Worm (Caenorhabditis elegans): ENCODE measurements around the gene twk-17.
A peak's percentile ranks its signal among the peaks of the same experiment; 100 is the strongest.

ce11 chrX:7558928-7559455, 48.9 kb downstream of the twk-17 start, which contains the start of the genes PDB1.1 and F08C6.5:
- TF ChIP-seq hlh-30 (tag; optimal IDR thresholded peaks at IDR 0.05; ENCODE audit: insufficient read depth) (no peak), lin-15B (tag; optimal IDR thresholded peaks at IDR 0.05) (no peak), unc-62 (GFP tag; optimal IDR thresholded peaks at IDR 0.05 in 1 of 2) (no peak), unc-62 (tag; optimal IDR thresholded peaks at IDR 0.05) (no peak), egl-27 (tag; optimal IDR thresholded peaks at IDR 0.05) (no peak), pha-4 (GFP tag; IDR thresholded peaks at IDR 0.05) (no peak), pha-4 (tag; optimal IDR thresholded peaks at IDR 0.05) (no peak), skn-1 (tag; optimal IDR thresholded peaks at IDR 0.05) (no peak), ztf-11 (tag; optimal IDR thresholded peaks at IDR 0.05) (no peak), madf-5 (GFP tag; IDR thresholded peaks at IDR 0.05) (no peak), ceh-82 (tag; optimal IDR thresholded peaks at IDR 0.05) (no peak), spr-1 (tag; optimal IDR thresholded peaks at IDR 0.05) (no peak), dmd-9 (GFP tag; IDR thresholded peaks at IDR 0.05) (no peak), pqm-1 (tag; optimal IDR thresholded peaks at IDR 0.05) (peak; percentile 76)

Measured in whole organism, L4 larva.